Fruit fly (Drosophila melanogaster): ENCODE measurements around the gene pkaap.
A peak's percentile ranks its signal among the peaks of the same experiment; 100 is the strongest.

The pkaap gene

DNA sequence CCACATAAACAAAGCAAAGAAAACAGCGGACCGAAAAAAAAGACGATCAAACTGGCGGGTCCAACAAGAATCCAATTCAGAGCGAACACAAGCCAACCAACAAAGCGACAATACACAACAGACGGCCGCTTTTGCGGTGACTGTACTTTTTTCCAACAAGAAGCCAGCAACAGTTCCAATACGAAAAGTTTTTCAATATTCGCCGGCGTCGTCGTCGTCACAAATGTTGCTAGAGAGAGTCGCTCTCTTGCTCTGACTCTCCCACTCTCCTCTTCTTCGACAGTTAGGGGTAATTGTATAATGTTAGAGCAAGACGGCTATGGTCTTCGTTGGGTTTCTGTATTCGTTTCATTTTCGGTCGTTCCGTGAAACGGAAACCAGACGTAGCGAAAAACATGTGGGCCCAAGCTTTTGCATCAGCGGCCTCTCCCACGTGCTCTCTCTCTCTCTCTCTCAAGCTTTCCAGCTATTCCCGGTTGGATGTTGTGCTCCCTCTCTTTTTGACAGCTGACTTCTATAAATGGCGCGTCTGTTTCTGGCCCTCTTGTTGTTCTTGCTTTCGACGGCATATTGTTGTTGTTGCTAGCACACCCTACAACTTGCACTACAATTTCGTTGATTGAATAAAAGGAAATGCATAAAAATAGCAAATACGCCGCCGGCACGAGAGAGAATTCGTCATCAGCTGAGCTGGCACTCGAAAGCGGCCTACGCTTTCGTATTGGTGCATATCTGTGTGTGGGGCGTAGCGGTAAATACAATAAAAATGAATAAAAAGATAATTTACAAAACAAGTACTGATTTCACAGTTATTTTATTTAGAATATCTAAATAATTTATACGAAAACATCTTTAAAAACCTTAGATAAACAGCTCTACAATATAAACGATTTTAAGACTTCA lies 18.6 kb upstream of the pkaap start (continued):
- TF ChIP-seq Lpt (GFP tag; optimal IDR thresholded peaks at IDR 0.05) (peak; percentile 79), vri (GFP tag; optimal IDR thresholded peaks at IDR 0.05) (peak; percentile 97), Sox14 (GFP tag; optimal IDR thresholded peaks at IDR 0.05) (no peak), CG3919 (GFP tag; optimal IDR thresholded peaks at IDR 0.05) (peak; percentile 82), topi (GFP tag; optimal IDR thresholded peaks at IDR 0.05) (peak; percentile 73), spab (GFP tag; optimal IDR thresholded peaks at IDR 0.05) (peak; percentile 61), CG9139 (GFP tag; optimal IDR thresholded peaks at IDR 0.05) (peak; percentile 80), Hr39 (GFP tag; optimal IDR thresholded peaks at IDR 0.05) (no peak), cyc (GFP tag; optimal IDR thresholded peaks at IDR 0.05) (peak; percentile 21), CG11902 (GFP tag; optimal IDR thresholded peaks at IDR 0.05) (no peak), eg (GFP tag; IDR thresholded peaks at IDR 0.05) (no peak), achi (GFP tag; optimal IDR thresholded peaks at IDR 0.05) (peak; percentile 65), Eip78C (GFP tag) (peak; percentile 91), CG6163 (GFP tag; IDR thresholded peaks at IDR 0.05) (no peak), CG32006 (GFP tag; optimal IDR thresholded peaks at IDR 0.05) (peak; percentile 2)

DNA sequence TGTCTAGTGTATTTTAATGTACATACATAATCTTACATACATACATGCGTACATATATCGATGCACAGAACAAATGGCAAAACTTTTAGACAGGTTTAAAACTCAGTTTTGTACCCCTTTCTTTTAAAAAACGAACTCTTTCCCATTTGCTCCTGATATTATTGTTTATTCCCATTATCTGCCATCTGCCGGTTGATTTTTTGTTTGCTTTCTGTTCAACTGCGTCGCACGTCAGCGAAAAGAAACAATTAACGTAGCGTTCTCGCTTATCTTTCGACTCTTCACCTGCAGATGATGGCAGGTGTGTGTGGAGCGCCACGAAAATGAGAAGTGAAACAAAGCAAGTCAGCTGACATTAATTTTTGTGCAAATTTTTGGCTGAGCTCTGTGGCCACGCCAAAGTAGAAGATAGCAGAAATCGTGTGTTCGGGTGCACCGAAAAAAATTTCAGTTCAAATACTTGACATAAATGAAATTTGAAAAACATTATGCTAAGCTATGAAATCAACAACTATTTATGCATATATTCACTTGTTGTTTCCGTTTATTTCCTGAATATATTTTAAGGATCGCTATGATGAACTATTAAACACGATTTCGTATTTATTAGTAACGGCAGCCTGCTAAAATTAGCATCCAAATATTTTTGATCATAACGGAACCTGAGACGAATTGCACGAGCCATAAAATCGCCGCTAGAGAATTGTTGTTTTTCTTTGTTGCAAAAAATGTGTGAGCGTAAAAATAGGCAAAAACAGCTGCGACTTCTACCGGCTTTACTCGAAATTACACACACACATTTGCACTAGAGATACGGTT lies 17.2 kb upstream of the pkaap start:
- TF ChIP-seq OdsH (GFP tag; optimal IDR thresholded peaks at IDR 0.05) (peak; percentile 30), pdm3 (GFP tag; optimal IDR thresholded peaks at IDR 0.05) (peak; percentile 13), Smox (GFP tag; optimal IDR thresholded peaks at IDR 0.05) (no peak), spab (GFP tag; optimal IDR thresholded peaks at IDR 0.05) (no peak), CG8319 (GFP tag; optimal IDR thresholded peaks at IDR 0.05) (no peak), acj6 (GFP tag; optimal IDR thresholded peaks at IDR 0.05) (peak; percentile 30), cyc (GFP tag; optimal IDR thresholded peaks at IDR 0.05) (peak; percentile 27), CG10631 (GFP tag; optimal IDR thresholded peaks at IDR 0.05) (peak; percentile 22), Eip78C (GFP tag) (peak; percentile 53), Hr4 (GFP tag; optimal IDR thresholded peaks at IDR 0.05) (peak; percentile 44), Eip93F (GFP tag; optimal IDR thresholded peaks at IDR 0.05) (peak; percentile 20), achi (GFP tag; optimal IDR thresholded peaks at IDR 0.05) (peak; percentile 34), Met (GFP tag; optimal IDR thresholded peaks at IDR 0.05) (peak; percentile 15), Eip75B (GFP tag; optimal IDR thresholded peaks at IDR 0.05) (no peak), topi (GFP tag; optimal IDR thresholded peaks at IDR 0.05) (peak; percentile 41), fkh (GFP tag; optimal IDR thresholded peaks at IDR 0.05) (peak; percentile 50), eg (GFP tag; IDR thresholded peaks at IDR 0.05) (no peak), CG6276 (GFP tag; optimal IDR thresholded peaks at IDR 0.05) (peak; percentile 58), CG32006 (GFP tag; optimal IDR thresholded peaks at IDR 0.05) (peak; percentile 69), dsx (GFP tag; optimal IDR thresholded peaks at IDR 0.05; ENCODE audit: poor library complexity, severe bottlenecking) (no peak), esn (GFP tag; optimal IDR thresholded peaks at IDR 0.05) (peak; percentile 50), Sox15 (GFP tag; optimal IDR thresholded peaks at IDR 0.05) (no peak), CG3919 (GFP tag; optimal IDR thresholded peaks at IDR 0.05) (peak; percentile 8), ss (GFP tag; optimal IDR thresholded peaks at IDR 0.05) (no peak), lz (GFP tag; optimal IDR thresholded peaks at IDR 0.05) (peak; percentile 8), CG31627 (GFP tag; optimal IDR thresholded peaks at IDR 0.05) (peak; percentile 41)

DNA sequence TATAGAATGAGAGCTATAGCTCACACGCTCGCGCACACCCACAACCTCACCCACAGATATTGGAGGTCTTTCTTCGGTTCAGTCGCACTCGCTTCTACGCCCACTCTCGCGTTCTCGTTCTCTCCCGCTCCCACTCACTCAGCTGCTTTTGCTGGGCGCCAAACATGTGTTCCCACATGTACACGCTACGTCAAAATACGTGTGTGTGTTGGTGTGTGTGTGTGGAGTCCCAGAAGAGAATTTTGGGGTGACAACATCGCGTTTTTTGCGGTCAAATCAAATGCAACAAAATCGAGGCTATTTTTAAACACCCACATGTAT lies 16.6 kb upstream of the pkaap start:
- TF ChIP-seq Sox15 (GFP tag; optimal IDR thresholded peaks at IDR 0.05), result no peak
- TF ChIP-seq CG7368 (GFP tag; optimal IDR thresholded peaks at IDR 0.05), result no peak
- TF ChIP-seq CG4318 (GFP tag; optimal IDR thresholded peaks at IDR 0.05), result no peak
- no peak for TF ChIP-seq CG6276 (GFP tag; optimal IDR thresholded peaks at IDR 0.05)
- TF ChIP-seq CG6792 (GFP tag; optimal IDR thresholded peaks at IDR 0.05), result no peak
- TF ChIP-seq CG8319 (GFP tag; optimal IDR thresholded peaks at IDR 0.05), result no peak
- no peak for TF ChIP-seq Eip75B (GFP tag; optimal IDR thresholded peaks at IDR 0.05)
- TF ChIP-seq CG31627 (GFP tag; optimal IDR thresholded peaks at IDR 0.05), result no peak
- TF ChIP-seq Lpt (GFP tag; optimal IDR thresholded peaks at IDR 0.05), result peak; percentile 18
- TF ChIP-seq CG6854 (GFP tag; optimal IDR thresholded peaks at IDR 0.05), result peak; percentile 33
- peak; percentile 5 to 11 for TF ChIP-seq ss (GFP tag; optimal IDR thresholded peaks at IDR 0.05)
- peak; percentile 36 for TF ChIP-seq vri (GFP tag; optimal IDR thresholded peaks at IDR 0.05)
- TF ChIP-seq dsx (GFP tag; optimal IDR thresholded peaks at IDR 0.05; ENCODE audit: poor library complexity, severe bottlenecking), result peak; percentile 31
- TF ChIP-seq Sox102F (GFP tag; optimal IDR thresholded peaks at IDR 0.05), result no peak
- TF ChIP-seq CG15336 (GFP tag; IDR thresholded peaks at IDR 0.05), result no peak
- TF ChIP-seq salr (GFP tag; optimal IDR thresholded peaks at IDR 0.05), result no peak
- no peak for TF ChIP-seq CG32006 (GFP tag; optimal IDR thresholded peaks at IDR 0.05)
- TF ChIP-seq net (GFP tag; optimal IDR thresholded peaks at IDR 0.05), result peak; percentile 33
- TF ChIP-seq Hr38 (GFP tag; optimal IDR thresholded peaks at IDR 0.05), result no peak
- TF ChIP-seq esn (GFP tag; optimal IDR thresholded peaks at IDR 0.05), result no peak
- peak; percentile 47 for TF ChIP-seq Sox14 (GFP tag; optimal IDR thresholded peaks at IDR 0.05)
- peak; percentile 93 for TF ChIP-seq svp (GFP tag)
- TF ChIP-seq CG9139 (GFP tag; optimal IDR thresholded peaks at IDR 0.05), result no peak
- TF ChIP-seq Hr39 (GFP tag; optimal IDR thresholded peaks at IDR 0.05), result no peak
- peak; percentile 51 for TF ChIP-seq Eip78C (GFP tag)
